Worm (Caenorhabditis elegans) whole organism, young adult: ENCODE results near the gene wnk-1.

ENCODE experiments used
- B0035.1 ChIP-seq: sonication (generic microtip); optimal IDR thresholded peaks from 2 replicates; lab custom pipeline; 2016; ENCODE audit warnings: missing genetic modification characterization, mild to moderate bottlenecking, missing compliant biosample characterization, missing genotype, missing genetic modification reagents
- aptf-2 ChIP-seq: fragments of 200-800 bp; sonication (Bioruptor generic); conservative IDR thresholded peaks from 2 replicates; pipeline ENCODE4 v1.3.6; 2022; ENCODE audit warnings: missing genetic modification reagents, missing genetic modification characterization, missing compliant biosample characterization
- aptf-3 ChIP-seq: fragments of 200-800 bp; sonication (Bioruptor generic); IDR thresholded peaks from 2 replicates; pipeline ENCODE4 v1.3.6; 2022; ENCODE audit warnings: missing genetic modification characterization, missing compliant biosample characterization
- dpl-1 ChIP-seq: fragments of 150-350 bp; optimal IDR thresholded peaks from 2 replicates; lab custom pipeline; 2014; ENCODE audit warnings: missing biosample characterization, missing genetic modification reagents, missing genetic modification characterization
- madf-6 ChIP-seq: fragments of 200-800 bp; sonication (Bioruptor generic); IDR thresholded peaks from 2 replicates; pipeline ENCODE4 v1.3.6; 2022; ENCODE audit warnings: missing genetic modification reagents, missing genetic modification characterization, missing compliant biosample characterization
- pha-4 ChIP-seq: fragments of 150-350 bp; sonication (generic microtip); optimal IDR thresholded peaks from 2 replicates; lab custom pipeline; 2014; ENCODE audit warnings: missing biosample characterization, missing genetic modification reagents, missing genetic modification characterization
- snpc-1.3 ChIP-seq: sonication (generic microtip); optimal IDR thresholded peaks from 2 replicates; lab custom pipeline; 2017; ENCODE audit warnings: missing genetic modification characterization, mild to moderate bottlenecking, missing compliant biosample characterization, antibody characterized with exemption, moderate library complexity, missing genotype, missing genetic modification reagents; ENCODE audit not compliant: insufficient read depth
- unc-130 ChIP-seq: sonication (generic microtip); optimal IDR thresholded peaks from 2 replicates; lab custom pipeline; 2016; ENCODE audit warnings: missing genetic modification reagents, missing genetic modification characterization, missing compliant biosample characterization
- ztf-25 ChIP-seq: fragments of 200-800 bp; sonication (Bioruptor generic); IDR thresholded peaks from 2 replicates; pipeline ENCODE4 v1.3.6; 2022; ENCODE audit warnings: missing genetic modification reagents, missing genetic modification characterization, missing compliant biosample characterization

DNA sequence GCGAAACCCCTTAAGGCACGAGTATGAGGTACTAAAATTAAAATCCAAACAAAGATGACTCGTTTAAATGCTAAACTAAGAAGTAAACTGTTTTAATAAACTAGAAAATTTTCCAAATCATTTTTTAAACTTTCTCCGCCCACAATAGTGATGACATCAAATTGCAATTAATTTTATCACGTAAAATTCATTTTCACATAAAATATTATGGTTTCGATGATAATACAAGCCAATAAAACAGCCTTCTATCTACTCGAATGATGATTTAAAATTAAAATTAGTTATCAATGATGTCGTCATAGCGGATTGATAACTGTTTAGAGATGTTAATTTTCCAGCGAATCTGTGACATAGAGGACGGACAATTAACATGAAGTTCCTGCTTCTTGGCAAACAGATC lies 34.2 kb upstream of the wnk-1 start, which contains the start of gene C07C7.3:
- TF ChIP-seq aptf-2 (GFP tag; lab: Robert Waterston, UW) (no peak), madf-6 (no peak), pha-4 (tag; lab: Kevin White, UChicago) (no peak), ztf-25 (GFP tag; lab: Robert Waterston, UW) (no peak), B0035.1 (tag; lab: Kevin White, UChicago) (no peak), unc-130 (no peak), snpc-1.3 (no peak), dpl-1 (no peak), aptf-3 (no peak)
